Worm (Caenorhabditis elegans): ENCODE measurements around the gene F16G10.7.
A peak's percentile ranks its signal among the peaks of the same experiment; 100 is the strongest.

F16G10.7 gene

DNA sequence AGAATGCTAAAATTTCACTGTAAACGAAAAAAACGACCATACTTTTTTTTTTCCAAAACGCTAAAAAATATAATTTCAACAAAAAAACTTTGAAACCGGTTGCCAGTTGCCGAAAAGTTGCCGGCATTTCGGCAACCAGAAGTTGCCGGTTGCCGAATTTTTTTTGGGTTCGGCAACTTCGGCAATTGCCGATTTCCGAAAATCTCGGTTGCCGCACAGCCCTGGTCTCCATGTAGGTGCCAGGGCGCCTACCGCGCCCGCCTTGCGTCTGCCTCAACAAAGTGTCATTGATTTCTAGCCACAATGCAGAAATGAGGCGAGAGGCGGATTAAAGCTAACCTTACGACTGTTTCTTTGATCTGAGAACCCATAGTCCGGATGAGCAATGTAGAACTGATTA, 31.0 kb upstream of the F16G10.7 start:
- TF ChIP-seq nhr-23 (tag; optimal IDR thresholded peaks at IDR 0.05): no peak
- TF ChIP-seq lsy-2 (tag; optimal IDR thresholded peaks at IDR 0.05): no peak
- no peak for TF ChIP-seq lin-13 (GFP tag; optimal IDR thresholded peaks at IDR 0.05)
- no peak for TF ChIP-seq nhr-21 (tag; optimal IDR thresholded peaks at IDR 0.05)
- no peak for TF ChIP-seq ceh-16 (tag; optimal IDR thresholded peaks at IDR 0.05)

DNA sequence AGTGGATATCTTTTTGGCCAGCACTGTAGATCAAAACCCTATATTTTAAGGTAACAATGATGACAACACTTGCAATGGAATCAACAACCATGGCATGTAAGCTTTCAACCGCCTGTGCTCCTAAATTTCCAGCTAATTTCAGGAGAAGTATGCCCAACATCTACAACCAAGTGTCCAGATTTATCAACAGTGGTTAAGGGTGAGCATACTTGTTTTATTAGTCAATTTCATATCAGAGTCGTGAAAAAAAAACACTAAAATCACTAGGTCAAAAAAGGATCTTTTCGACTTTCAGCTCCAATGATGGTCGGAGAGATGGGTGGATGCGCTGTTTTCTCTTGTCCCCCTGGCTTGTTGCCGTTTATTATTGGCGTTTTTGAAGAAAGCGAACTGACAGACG, 23.9 kb upstream of the F16G10.7 start, which contains the start of gene F16G10.1:
Gene F16G10.1, plus strand, starts transcription at position 301 of the 400 bp plus-strand sequence.
- TF ChIP-seq C34F6.9 (tag; optimal IDR thresholded peaks at IDR 0.05) (no peak), elt-1 (tag; optimal IDR thresholded peaks at IDR 0.05) (no peak), ceh-16 (tag; optimal IDR thresholded peaks at IDR 0.05) (no peak), nhr-12 (tag; optimal IDR thresholded peaks at IDR 0.05) (no peak), skn-1 (tag; optimal IDR thresholded peaks at IDR 0.05) (no peak), lsy-2 (tag; optimal IDR thresholded peaks at IDR 0.05) (no peak), nhr-11 (tag; optimal IDR thresholded peaks at IDR 0.05) (no peak), crh-2 (tag; optimal IDR thresholded peaks at IDR 0.05) (no peak), zag-1 (tag; optimal IDR thresholded peaks at IDR 0.05) (no peak), fos-1 (tag; optimal IDR thresholded peaks at IDR 0.05) (no peak), nhr-23 (tag; optimal IDR thresholded peaks at IDR 0.05) (no peak), sma-9 (GFP tag; optimal IDR thresholded peaks at IDR 0.05) (no peak), sma-9 (tag; optimal IDR thresholded peaks at IDR 0.05) (no peak), lin-13 (GFP tag; optimal IDR thresholded peaks at IDR 0.05) (no peak), nhr-77 (tag; optimal IDR thresholded peaks at IDR 0.05) (no peak), nhr-10 (tag; optimal IDR thresholded peaks at IDR 0.05) (no peak), nhr-6 (tag; optimal IDR thresholded peaks at IDR 0.05) (no peak)

- no peak for TF ChIP-seq skn-1 (tag; optimal IDR thresholded peaks at IDR 0.05)
- TF ChIP-seq nhr-21 (tag; optimal IDR thresholded peaks at IDR 0.05): peak; percentile 77
- no peak for TF ChIP-seq ceh-82 (tag; optimal IDR thresholded peaks at IDR 0.05)
These were observed 19.7 kb upstream of the F16G10.7 start for ce11 chrII:2399810-2400209.

ce11 chrII:2398884-2399283, 18.8 kb upstream of the F16G10.7 start, which contains the start of gene F16G10.14:
Gene F16G10.14 (minus strand): TSS chrII:2398984.
- no peak for TF ChIP-seq nhr-10 (tag; optimal IDR thresholded peaks at IDR 0.05)
- no peak for TF ChIP-seq fos-1 (tag; optimal IDR thresholded peaks at IDR 0.05)
- no peak for TF ChIP-seq dmd-4 (tag; optimal IDR thresholded peaks at IDR 0.05)
- TF ChIP-seq nhr-12 (tag; optimal IDR thresholded peaks at IDR 0.05): no peak
- no peak for TF ChIP-seq gmeb-1 (tag; optimal IDR thresholded peaks at IDR 0.05)
- no peak for TF ChIP-seq nhr-237 (tag; optimal IDR thresholded peaks at IDR 0.05)
- no peak for TF ChIP-seq blmp-1 (tag; optimal IDR thresholded peaks at IDR 0.05; ENCODE audit: insufficient read depth)
- TF ChIP-seq egl-27 (tag; optimal IDR thresholded peaks at IDR 0.05): no peak

- no peak for TF ChIP-seq dmd-4 (tag; optimal IDR thresholded peaks at IDR 0.05)
- TF ChIP-seq nhr-25 (tag; optimal IDR thresholded peaks at IDR 0.05): no peak
- TF ChIP-seq skn-1 (tag; optimal IDR thresholded peaks at IDR 0.05): no peak
- TF ChIP-seq mbf-1 (tag; optimal IDR thresholded peaks at IDR 0.05): no peak
- TF ChIP-seq unc-39 (tag; optimal IDR thresholded peaks at IDR 0.05): no peak
- no peak for TF ChIP-seq lin-13 (GFP tag; optimal IDR thresholded peaks at IDR 0.05)
- no peak for TF ChIP-seq alr-1 (tag; optimal IDR thresholded peaks at IDR 0.05)
- TF ChIP-seq mdl-1 (tag; optimal IDR thresholded peaks at IDR 0.05): no peak
- TF ChIP-seq F13H6.1 (tag; optimal IDR thresholded peaks at IDR 0.05): no peak
- no peak for TF ChIP-seq ZK546.5 (tag; optimal IDR thresholded peaks at IDR 0.05)
- no peak for TF ChIP-seq mab-5 (tag; optimal IDR thresholded peaks at IDR 0.05)
- TF ChIP-seq egl-27 (tag; optimal IDR thresholded peaks at IDR 0.05): no peak
- no peak for TF ChIP-seq ceh-16 (tag; optimal IDR thresholded peaks at IDR 0.05)
- TF ChIP-seq fos-1 (tag; optimal IDR thresholded peaks at IDR 0.05): no peak
- TF ChIP-seq Y55F3AM.14 (GFP tag; optimal IDR thresholded peaks at IDR 0.05): no peak
These were observed 15.8 kb upstream of the F16G10.7 start, which contains the start of gene F16G10.13 for ce11 chrII:2395864-2396263. Gene F16G10.13 (minus strand): TSS chrII:2395964.

ce11 chrII:2393821-2394220, 13.7 kb upstream of the F16G10.7 start, which contains the start of gene F16G10.11:
Gene F16G10.11 (minus strand): TSS chrII:2393921.
- TF ChIP-seq ztf-1 (GFP tag; conservative IDR thresholded peaks at IDR 0.05): no peak
- TF ChIP-seq nhr-12 (tag; optimal IDR thresholded peaks at IDR 0.05): no peak
- TF ChIP-seq nhr-21 (tag; optimal IDR thresholded peaks at IDR 0.05): no peak
- no peak for TF ChIP-seq nhr-129 (tag; optimal IDR thresholded peaks at IDR 0.05)
- no peak for TF ChIP-seq gmeb-1 (tag; optimal IDR thresholded peaks at IDR 0.05)
- TF ChIP-seq C34F6.9 (tag; optimal IDR thresholded peaks at IDR 0.05): no peak
- TF ChIP-seq mbf-1 (tag; optimal IDR thresholded peaks at IDR 0.05): no peak
- TF ChIP-seq alr-1 (tag; optimal IDR thresholded peaks at IDR 0.05): no peak
- TF ChIP-seq zag-1 (tag; optimal IDR thresholded peaks at IDR 0.05): no peak
- TF ChIP-seq sma-9 (GFP tag; optimal IDR thresholded peaks at IDR 0.05): no peak
- TF ChIP-seq sma-9 (tag; optimal IDR thresholded peaks at IDR 0.05): no peak
- TF ChIP-seq elt-1 (tag; optimal IDR thresholded peaks at IDR 0.05): no peak
- no peak for TF ChIP-seq ceh-16 (tag; optimal IDR thresholded peaks at IDR 0.05)
- no peak for TF ChIP-seq R02D3.7 (tag; optimal IDR thresholded peaks at IDR 0.05)
- TF ChIP-seq egl-27 (tag; optimal IDR thresholded peaks at IDR 0.05): no peak
- TF ChIP-seq mdl-1 (tag; optimal IDR thresholded peaks at IDR 0.05): no peak
- no peak for TF ChIP-seq snpc-4 (tag; optimal IDR thresholded peaks at IDR 0.05)
- TF ChIP-seq ztf-4 (tag; optimal IDR thresholded peaks at IDR 0.05): no peak

Measured in whole organism, L2 larva.